Fruit fly (Drosophila melanogaster): ENCODE measurements around the gene Npc2e.

Gene Npc2e

DNA sequence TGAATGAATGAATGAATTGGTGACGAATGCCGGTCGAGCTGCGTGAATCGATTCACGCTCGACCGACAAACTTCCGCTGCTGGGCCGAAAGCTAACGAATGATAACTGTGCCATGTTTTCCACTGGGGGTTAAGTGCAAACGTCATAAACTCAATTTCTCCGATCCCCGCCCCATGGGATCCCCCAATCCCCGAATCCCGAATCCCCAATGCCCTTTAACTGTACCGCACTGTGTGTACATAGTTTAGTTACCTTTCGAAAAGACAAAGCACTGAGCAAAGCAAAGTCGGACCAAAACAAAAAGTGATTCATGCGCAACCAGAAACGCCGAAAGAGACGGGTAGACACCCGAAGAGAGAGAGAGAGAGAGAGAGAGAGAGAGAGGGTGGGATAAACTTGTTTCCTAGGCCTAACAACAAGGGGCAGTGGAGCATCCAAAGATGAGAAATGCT, 18.1 kb upstream of the Npc2e start:
- TF ChIP-seq CG14655 (GFP tag; optimal IDR thresholded peaks at IDR 0.05) (peak; percentile 11), D1 (tag; optimal IDR thresholded peaks at IDR 0.05) (no peak), CG34367 (tag; optimal IDR thresholded peaks at IDR 0.05) (no peak), fd96Ca (GFP tag; IDR thresholded peaks at IDR 0.05) (no peak), CG32121 (GFP tag; IDR thresholded peaks at IDR 0.05) (no peak), CG8301 (tag; optimal IDR thresholded peaks at IDR 0.05) (no peak), EcR (GFP tag; optimal IDR thresholded peaks at IDR 0.05) (peak; percentile 82), Snoo (tag; optimal IDR thresholded peaks at IDR 0.05) (no peak), CG4496 (GFP tag; IDR thresholded peaks at IDR 0.05) (peak; percentile 27; the same call in 1 of the 3 replicates), Pif1B (GFP tag; optimal IDR thresholded peaks at IDR 0.05) (no peak), CG13204 (GFP tag; optimal IDR thresholded peaks at IDR 0.05) (no peak), CG9948 (tag; optimal IDR thresholded peaks at IDR 0.05) (no peak), CG15710 (tag; optimal IDR thresholded peaks at IDR 0.05) (no peak), gl (tag; optimal IDR thresholded peaks at IDR 0.05) (no peak), CG10348 (GFP tag; IDR thresholded peaks at IDR 0.05) (no peak), CG17806 (tag; optimal IDR thresholded peaks at IDR 0.05) (no peak), Pif1A (GFP tag; optimal IDR thresholded peaks at IDR 0.05) (no peak), CG8159 (tag; optimal IDR thresholded peaks at IDR 0.05) (no peak), CG12605 (GFP tag; IDR thresholded peaks at IDR 0.05) (no peak), rn (GFP tag; IDR thresholded peaks at IDR 0.05) (no peak), Ets98B (GFP tag; IDR thresholded peaks at IDR 0.05) (no peak)

DNA sequence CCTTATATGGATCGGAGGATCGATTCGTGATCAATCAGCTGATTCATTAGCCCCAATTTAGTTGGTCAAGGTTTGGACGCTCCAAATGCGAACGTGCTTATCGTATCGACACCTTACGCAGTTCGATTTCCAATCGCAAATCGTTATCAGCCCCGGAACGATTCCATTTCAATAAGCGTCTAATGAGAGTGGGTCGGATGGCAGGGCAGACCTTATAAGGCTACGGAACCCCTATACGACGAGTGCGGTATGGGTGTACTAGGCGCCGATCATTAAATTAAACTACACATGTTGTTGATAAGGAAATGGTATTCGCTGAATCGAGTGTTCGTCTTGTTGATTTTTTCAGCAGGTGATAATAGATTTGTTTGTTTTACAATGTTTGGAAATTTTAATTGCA, 17.4 kb upstream of the Npc2e start:
- TF ChIP-seq Pif1B (GFP tag; optimal IDR thresholded peaks at IDR 0.05) (no peak), CG15710 (tag; optimal IDR thresholded peaks at IDR 0.05) (no peak), CG34367 (tag; optimal IDR thresholded peaks at IDR 0.05) (no peak), CG14655 (GFP tag; optimal IDR thresholded peaks at IDR 0.05) (no peak)

DNA sequence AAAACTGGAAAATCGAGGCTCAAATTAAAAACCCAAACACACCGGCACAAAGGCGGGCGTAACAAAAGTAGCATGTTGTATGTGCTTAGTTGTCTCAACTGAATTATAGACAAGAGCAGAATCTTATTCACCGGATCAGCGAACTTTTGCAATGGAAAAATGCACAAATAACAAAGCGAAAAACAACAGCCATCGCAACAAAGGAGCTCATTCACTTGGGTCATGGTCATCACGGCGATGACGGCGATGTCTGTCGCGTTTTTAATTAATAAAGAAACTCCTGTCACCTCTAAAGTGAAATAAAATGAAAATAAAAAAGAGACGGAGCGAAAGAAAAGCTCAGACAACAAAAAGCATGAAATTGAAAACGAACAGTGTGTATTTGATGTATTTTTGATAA, 13.9 kb upstream of the Npc2e start:
- TF ChIP-seq CG10348 (GFP tag; IDR thresholded peaks at IDR 0.05) (no peak), CG13204 (GFP tag; optimal IDR thresholded peaks at IDR 0.05) (no peak), CG8159 (tag; optimal IDR thresholded peaks at IDR 0.05) (no peak), EcR (GFP tag; optimal IDR thresholded peaks at IDR 0.05) (peak; percentile 92)

DNA sequence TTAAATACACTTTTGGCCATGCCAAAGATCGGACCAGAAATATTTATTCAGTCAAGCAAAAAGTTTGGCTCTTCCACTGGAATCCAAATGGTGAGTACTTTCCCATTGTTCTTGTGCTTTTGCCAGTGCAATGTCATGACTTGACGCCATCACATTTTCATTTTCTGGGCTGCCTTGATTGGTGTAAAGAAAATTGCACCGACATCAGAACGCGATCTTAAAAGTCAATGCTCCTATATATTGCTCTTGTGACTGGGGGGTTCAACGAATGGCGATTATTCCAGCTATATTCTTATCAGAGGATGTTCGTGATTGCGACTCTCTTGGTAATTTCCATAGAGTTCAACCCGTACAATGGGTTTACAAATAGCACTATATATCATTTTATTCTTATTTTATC, 12.6 kb upstream of the Npc2e start:
- TF ChIP-seq Ets98B (GFP tag; IDR thresholded peaks at IDR 0.05) = no peak
- peak; percentile 95 for TF ChIP-seq EcR (GFP tag; optimal IDR thresholded peaks at IDR 0.05)

DNA sequence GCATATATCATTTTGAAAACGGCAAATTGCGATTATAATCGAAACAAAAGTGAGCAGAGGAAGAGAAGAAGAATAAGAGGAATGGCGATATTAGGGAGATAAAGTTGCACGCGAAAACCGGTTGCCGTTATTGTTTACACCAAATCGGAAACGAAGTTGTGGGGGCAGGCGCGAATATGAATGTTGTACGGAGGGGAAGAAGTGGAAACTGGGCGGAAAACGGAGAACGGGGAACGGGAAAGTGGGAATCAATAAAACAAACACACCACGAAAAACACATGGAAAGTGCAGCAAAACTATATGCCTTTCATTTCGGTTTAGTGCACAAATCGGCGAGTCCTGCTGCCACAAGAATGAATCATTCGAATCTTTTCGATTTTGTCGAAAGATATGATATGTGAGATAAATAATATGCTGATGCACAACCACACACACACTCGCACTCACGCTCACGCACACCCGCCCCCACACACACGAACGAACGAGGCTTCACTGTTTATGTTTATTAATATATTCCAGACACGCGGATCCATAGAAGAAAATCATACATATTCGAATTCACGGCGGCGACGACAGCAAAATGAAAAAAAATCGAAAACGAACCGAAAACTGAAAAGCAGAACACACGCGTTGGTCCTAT, 11.0 kb upstream of the Npc2e start:
- no peak for TF ChIP-seq CG34367 (tag; optimal IDR thresholded peaks at IDR 0.05)
- TF ChIP-seq Pif1B (GFP tag; optimal IDR thresholded peaks at IDR 0.05) = no peak
- no peak for TF ChIP-seq CG10348 (GFP tag; IDR thresholded peaks at IDR 0.05)
- no peak for TF ChIP-seq rn (GFP tag; IDR thresholded peaks at IDR 0.05)

DNA sequence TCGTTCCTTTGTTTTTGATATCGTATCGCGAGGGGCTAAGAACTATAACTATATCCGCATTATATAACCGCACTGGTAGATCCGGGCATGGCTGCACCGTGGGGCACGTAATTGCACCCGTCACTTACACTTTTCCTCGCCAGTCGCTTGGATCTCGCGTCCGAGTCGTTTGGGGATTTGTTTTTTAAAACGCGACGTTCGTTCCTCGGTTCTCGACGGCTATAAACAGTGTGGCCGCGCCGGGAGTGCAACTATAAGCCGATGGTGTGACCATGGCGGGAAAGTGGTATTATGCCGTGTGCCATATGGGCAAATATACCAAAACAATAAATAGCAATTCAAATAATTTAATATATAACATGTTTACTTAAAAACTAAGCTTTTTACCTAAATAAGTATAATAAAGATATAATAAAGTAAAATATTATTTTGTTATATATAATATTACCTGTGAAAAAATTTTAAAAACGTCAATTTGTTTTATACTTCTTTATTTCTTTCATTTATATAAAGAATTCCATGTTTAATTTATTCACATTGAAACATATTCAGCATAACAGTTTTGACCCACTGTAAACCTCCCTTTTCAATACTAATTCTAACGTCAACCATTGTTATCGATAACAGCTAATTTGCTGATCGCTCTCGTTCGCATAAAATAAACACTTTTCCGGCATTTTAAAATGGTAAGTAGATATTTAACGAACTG, 10.3 kb upstream of the Npc2e start, which contains the start of the genes Mical and CG3909:
Gene Mical, minus strand, starts transcription at position 232 of the 709 bp plus-strand sequence.
Gene CG3909, plus strand, starts transcription at position 607 of the 709 bp plus-strand sequence.
- TF ChIP-seq CG4496 (GFP tag; IDR thresholded peaks at IDR 0.05) (peak; percentile 89), CG14655 (GFP tag; optimal IDR thresholded peaks at IDR 0.05) (no peak), CG9948 (tag; optimal IDR thresholded peaks at IDR 0.05) (peak; percentile 78), EcR (GFP tag; optimal IDR thresholded peaks at IDR 0.05) (peak; percentile 4), CG17806 (tag; optimal IDR thresholded peaks at IDR 0.05) (peak; percentile 76), D1 (tag; optimal IDR thresholded peaks at IDR 0.05) (peak; percentile 77), CG34367 (tag; optimal IDR thresholded peaks at IDR 0.05) (peak; percentile 67), fd96Ca (GFP tag; IDR thresholded peaks at IDR 0.05) (no peak), Snoo (tag; optimal IDR thresholded peaks at IDR 0.05) (peak; percentile 68), gl (tag; optimal IDR thresholded peaks at IDR 0.05) (no peak), CG12605 (GFP tag; IDR thresholded peaks at IDR 0.05) (peak; percentile 86), rn (GFP tag; IDR thresholded peaks at IDR 0.05) (peak; percentile 76), CG8301 (tag; optimal IDR thresholded peaks at IDR 0.05) (peak; percentile 61), Ets98B (GFP tag; IDR thresholded peaks at IDR 0.05) (peak; percentile 83), CG8159 (tag; optimal IDR thresholded peaks at IDR 0.05) (peak; percentile 83), CG13204 (GFP tag; optimal IDR thresholded peaks at IDR 0.05) (no peak), CG15710 (tag; optimal IDR thresholded peaks at IDR 0.05) (peak; percentile 77), CG32121 (GFP tag; IDR thresholded peaks at IDR 0.05) (peak; percentile 84), Pif1B (GFP tag; optimal IDR thresholded peaks at IDR 0.05) (peak; percentile 55), Pif1A (GFP tag; optimal IDR thresholded peaks at IDR 0.05) (no peak)

DNA sequence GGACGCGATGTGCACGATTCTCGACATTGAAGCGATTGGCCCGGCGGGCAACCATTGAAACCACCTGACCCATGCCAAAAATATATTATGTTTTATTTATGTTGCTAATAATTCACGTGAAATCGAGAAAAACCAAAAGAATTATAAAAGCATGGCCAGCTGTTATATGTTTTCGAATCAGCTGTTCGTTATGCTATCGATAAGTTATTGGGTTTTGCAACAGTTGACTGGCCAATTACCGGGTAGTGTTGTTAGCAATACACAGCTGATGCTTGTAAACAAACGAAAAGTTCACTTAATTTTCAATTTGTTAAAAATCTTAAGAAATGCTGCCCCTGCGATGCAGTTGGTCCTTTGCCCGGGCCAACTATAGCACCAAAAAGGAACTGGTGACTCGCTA, 7.8 kb upstream of the Npc2e start, which contains the start of the genes CG11722 and mtTFB2:
Gene CG11722, minus strand, starts transcription at position 200 of the 400 bp plus-strand sequence.
Gene mtTFB2, plus strand, starts transcription at position 232 of the 400 bp plus-strand sequence.
- TF ChIP-seq CG8301 (tag; optimal IDR thresholded peaks at IDR 0.05) (no peak), D1 (tag; optimal IDR thresholded peaks at IDR 0.05) (no peak), Snoo (tag; optimal IDR thresholded peaks at IDR 0.05) (no peak), CG13204 (GFP tag; optimal IDR thresholded peaks at IDR 0.05) (no peak), Pif1A (GFP tag; optimal IDR thresholded peaks at IDR 0.05) (no peak), gl (tag; optimal IDR thresholded peaks at IDR 0.05) (no peak), CG9948 (tag; optimal IDR thresholded peaks at IDR 0.05) (no peak), Ets98B (GFP tag; IDR thresholded peaks at IDR 0.05) (no peak), CG15710 (tag; optimal IDR thresholded peaks at IDR 0.05) (no peak), CG8159 (tag; optimal IDR thresholded peaks at IDR 0.05) (no peak), CG12605 (GFP tag; IDR thresholded peaks at IDR 0.05) (no peak), CG32121 (GFP tag; IDR thresholded peaks at IDR 0.05) (no peak)
